Fruit fly (Drosophila melanogaster) whole organism, wandering third instar larva: ENCODE data around the gene caps.

Experiments
- CG9705 ChIP-seq: fragments of 200-800 bp; sonication (Bioruptor generic); optimal IDR thresholded peaks from 2 replicates; lab custom pipeline; 2018; ENCODE audit warnings: missing biosample characterization, mild to moderate bottlenecking, missing genetic modification characterization
- CrebA ChIP-seq: fragments of 200-800 bp; sonication (Bioruptor generic); optimal IDR thresholded peaks from 2 replicates; lab custom pipeline; 2016; ENCODE audit warnings: missing biosample characterization, mild to moderate bottlenecking, missing genetic modification characterization, borderline replicate concordance
- Myc ChIP-seq: fragments of >200 bp; optimal IDR thresholded peaks from 2 replicates; lab custom pipeline; 2017
- Vsx2 ChIP-seq: fragments of 200-300, 225-300 bp; sonication (Bioruptor generic); optimal IDR thresholded peaks from 2 replicates; lab custom pipeline; 2018; ENCODE audit warnings: missing biosample characterization, missing genetic modification characterization; ENCODE audit not compliant: partially characterized antibody
- dsf ChIP-seq: sonication (Bioruptor generic); optimal IDR thresholded peaks from 2 replicates; lab custom pipeline; 2016; ENCODE audit warnings: missing biosample characterization, missing genetic modification characterization, borderline replicate concordance
- fru ChIP-seq: fragments of 200-800 bp; sonication (Bioruptor generic); optimal IDR thresholded peaks from 3 replicates; lab custom pipeline; 2016; ENCODE audit warnings: missing biosample characterization, mild to moderate bottlenecking, missing genetic modification characterization
- lola ChIP-seq: fragments of >200 bp; optimal IDR thresholded peaks from 2 replicates; lab custom pipeline; 2017; ENCODE audit warnings: missing biosample characterization, missing genetic modification characterization
- pan ChIP-seq: fragments of >200 bp; optimal IDR thresholded peaks from 2 replicates; lab custom pipeline; 2017
- psq ChIP-seq: fragments of 200-800 bp; sonication (Bioruptor generic); optimal IDR thresholded peaks from 3 replicates; lab custom pipeline; 2017; ENCODE audit warnings: missing biosample characterization, mild to moderate bottlenecking, missing genetic modification characterization, moderate library complexity
- sv ChIP-seq: fragments of 200-800 bp; sonication (Bioruptor generic); optimal IDR thresholded peaks from 3 replicates; lab custom pipeline; 2016; ENCODE audit warnings: missing biosample characterization, missing genetic modification characterization
- woc ChIP-seq: sonication (Bioruptor generic); optimal IDR thresholded peaks from 2 replicates; lab custom pipeline; 2016; ENCODE audit warnings: missing biosample characterization, mild to moderate bottlenecking, missing genetic modification characterization

DNA sequence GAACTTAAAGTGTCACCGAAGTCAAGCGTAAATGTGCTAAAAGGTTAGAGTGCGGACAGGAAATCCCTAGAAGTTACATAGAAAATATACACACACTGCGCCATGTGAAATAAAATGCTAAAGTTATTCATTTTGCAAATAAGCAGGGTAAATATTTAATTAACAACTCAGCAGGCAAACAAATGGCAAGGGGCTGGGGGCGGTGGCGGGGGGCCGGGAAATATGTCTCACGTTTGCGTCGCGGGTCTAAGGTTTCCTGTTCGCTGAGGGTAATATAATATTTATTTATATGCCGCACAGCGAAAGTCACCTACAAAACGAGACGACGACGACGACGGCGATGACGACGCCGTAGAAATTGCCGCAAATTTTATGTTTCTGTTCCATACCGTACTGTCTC is 8.2 kb downstream of the caps start:
- TF ChIP-seq psq (peak; percentile 13), CG9705 (no peak), pan (no peak), fru (GFP tag; lab: Kevin White, UChicago) (peak; percentile 34), lola (no peak), dsf (GFP tag; lab: Kevin White, UChicago) (peak; percentile 9), sv (GFP tag; lab: Kevin White, UChicago) (no peak), woc (no peak), Myc (lab: Kevin White, UChicago) (no peak), Vsx2 (GFP tag; lab: Kevin White, UChicago) (no peak), CrebA (GFP tag; lab: Kevin White, UChicago) (no peak)
